Fruit fly (Drosophila melanogaster) whole organism, embryonic: ENCODE measurements around the gene mRpL17.

ENCODE experiments used
- CG10959 ChIP-seq: fragments of 200-800 bp; sonication (Bioruptor generic); IDR thresholded peaks from 2 replicates; pipeline ENCODE4 v1.3.6; 2022; ENCODE audit warnings: missing biosample characterization, missing genetic modification characterization
- CG11085 ChIP-seq: fragments of 200-800 bp; sonication (Bioruptor generic); IDR thresholded peaks from 2 replicates; pipeline ENCODE4 v1.3.6; 2022; ENCODE audit warnings: missing biosample characterization, missing genetic modification characterization
- CG12071 ChIP-seq: fragments of 200-800 bp; sonication (Bioruptor generic); optimal IDR thresholded peaks from 3 replicates; lab custom pipeline; 2018; ENCODE audit warnings: missing biosample characterization, mild to moderate bottlenecking, missing genetic modification characterization
- CG12219 ChIP-seq: fragments of 200-800 bp; sonication (Bioruptor generic); optimal IDR thresholded peaks from 3 replicates; lab custom pipeline; 2018; ENCODE audit warnings: missing biosample characterization, mild to moderate bottlenecking, missing genetic modification characterization
- CG12769 ChIP-seq: fragments of 200-800 bp; sonication (Bioruptor generic); optimal IDR thresholded peaks from 2 replicates; lab custom pipeline; 2019; ENCODE audit warnings: missing biosample characterization, mild to moderate bottlenecking, missing genetic modification characterization, moderate library complexity
- CG13424 ChIP-seq: fragments of 200-800 bp; sonication (Bioruptor generic); optimal IDR thresholded peaks from 2 replicates; lab custom pipeline; 2019; ENCODE audit warnings: missing biosample characterization, mild to moderate bottlenecking, missing genetic modification characterization, moderate library complexity
- CG15011 ChIP-seq: fragments of 200-800 bp; sonication (Bioruptor generic); optimal IDR thresholded peaks from 3 replicates; lab custom pipeline; 2018; ENCODE audit warnings: missing biosample characterization, mild to moderate bottlenecking, missing genetic modification characterization
- CG17186 ChIP-seq: fragments of 200-800 bp; sonication (Bioruptor generic); optimal IDR thresholded peaks from 3 replicates; lab custom pipeline; 2017; ENCODE audit warnings: missing biosample characterization, missing genetic modification reagents, missing genetic modification characterization
- CG2199 ChIP-seq: fragments of 200-800 bp; sonication (Bioruptor generic); IDR thresholded peaks from 3 replicates; pipeline ENCODE4 v1.3.6; 2022; ENCODE audit warnings: missing biosample characterization, missing genetic modification characterization
- CG30020 ChIP-seq: fragments of 200-800 bp; optimal IDR thresholded peaks from 2 replicates; lab custom pipeline; 2019; ENCODE audit warnings: missing biosample characterization, mild to moderate bottlenecking, missing genetic modification characterization, moderate library complexity
- CG31441 ChIP-seq: fragments of 200-800 bp; sonication (Bioruptor generic); IDR thresholded peaks from 2 replicates; pipeline ENCODE4 v1.3.6; 2022; ENCODE audit warnings: missing biosample characterization, missing genetic modification characterization
- CG3838 ChIP-seq: fragments of 200-800 bp; sonication (Bioruptor generic); optimal IDR thresholded peaks from 3 replicates; lab custom pipeline; 2016; ENCODE audit warnings: missing biosample characterization, missing genetic modification characterization
- CG4282 ChIP-seq: fragments of 200-800 bp; sonication (Bioruptor generic); optimal IDR thresholded peaks from 2 replicates; lab custom pipeline; 2016; ENCODE audit warnings: missing biosample characterization, missing genetic modification characterization
- CG7963 ChIP-seq: fragments of 200-800 bp; sonication (Bioruptor generic); IDR thresholded peaks from 3 replicates; pipeline ENCODE4 v1.3.6; 2022; ENCODE audit warnings: missing biosample characterization, missing genetic modification characterization; ENCODE audit not compliant: partially characterized antibody
- CG7987 ChIP-seq: fragments of 200-800 bp; sonication (Bioruptor generic); optimal IDR thresholded peaks from 2 replicates; lab custom pipeline; 2018; ENCODE audit warnings: missing biosample characterization, mild to moderate bottlenecking, missing genetic modification characterization, moderate library complexity
- CG8089 ChIP-seq: fragments of 200-800 bp; sonication (Bioruptor generic); optimal IDR thresholded peaks from 3 replicates; lab custom pipeline; 2016; ENCODE audit warnings: missing biosample characterization, missing genetic modification characterization
- CG9817 ChIP-seq: fragments of 200-800 bp; sonication (Bioruptor generic); optimal IDR thresholded peaks from 2 replicates; lab custom pipeline; 2018; ENCODE audit warnings: missing biosample characterization, mild to moderate bottlenecking, missing genetic modification characterization, moderate library complexity
- CHES-1-like ChIP-seq: fragments of 200-800 bp; sonication (Bioruptor generic); optimal IDR thresholded peaks from 2 replicates; lab custom pipeline; 2016; ENCODE audit warnings: missing biosample characterization, missing genetic modification characterization
- CoRest ChIP-seq: fragments of 200-800 bp; sonication (Bioruptor generic); optimal IDR thresholded peaks from 3 replicates; lab custom pipeline; 2018; ENCODE audit warnings: missing biosample characterization, mild to moderate bottlenecking, missing genetic modification characterization, moderate library complexity
- Dad ChIP-seq: fragments of 200-800 bp; sonication (Bioruptor generic); optimal IDR thresholded peaks from 3 replicates; lab custom pipeline; 2016; ENCODE audit warnings: missing biosample characterization, missing genetic modification characterization
- E2f2 ChIP-seq: fragments of 200-800 bp; sonication (Bioruptor generic); IDR thresholded peaks from 2 replicates; pipeline ENCODE4 v1.3.6; 2022; ENCODE audit warnings: missing biosample characterization, missing genetic modification characterization
- Elba2 ChIP-seq: fragments of 200-800 bp; sonication (Bioruptor generic); optimal IDR thresholded peaks from 3 replicates; lab custom pipeline; 2016; ENCODE audit warnings: missing biosample characterization, missing genetic modification characterization
- Fer2 ChIP-seq: fragments of 200-800 bp; sonication (Bioruptor generic); optimal IDR thresholded peaks from 2 replicates; lab custom pipeline; 2018; ENCODE audit warnings: missing biosample characterization, mild to moderate bottlenecking, missing genetic modification characterization, moderate library complexity
- HLH4C ChIP-seq: fragments of 200-800 bp; sonication (Bioruptor generic); IDR thresholded peaks from 3 replicates; pipeline ENCODE4 v1.3.6; 2022; ENCODE audit warnings: missing biosample characterization, missing genetic modification characterization; ENCODE audit not compliant: partially characterized antibody
- Mes4 ChIP-seq: fragments of 200-800 bp; sonication (Bioruptor generic); optimal IDR thresholded peaks from 2 replicates; lab custom pipeline; 2016; ENCODE audit warnings: missing biosample characterization, missing genetic modification characterization
- Mrtf ChIP-seq: fragments of 200-800 bp; sonication (Bioruptor generic); IDR thresholded peaks from 3 replicates; pipeline ENCODE4 v1.3.6; 2022; ENCODE audit warnings: missing biosample characterization, missing genetic modification characterization
- Ptx1 ChIP-seq: fragments of 200-800 bp; sonication (Bioruptor generic); IDR thresholded peaks from 2 replicates; pipeline ENCODE4 v1.3.6; 2022; ENCODE audit warnings: missing biosample characterization, missing genetic modification characterization
- Sry-δ ChIP-seq: fragments of 200-800 bp; sonication (Bioruptor generic); optimal IDR thresholded peaks from 2 replicates; lab custom pipeline; 2016; ENCODE audit warnings: missing biosample characterization, missing genetic modification characterization
- Taf1 ChIP-seq: fragments of 200-800 bp; sonication (Bioruptor generic); IDR thresholded peaks from 2 replicates; pipeline ENCODE4 v1.3.6; 2022; ENCODE audit warnings: missing biosample characterization, missing genetic modification characterization
- abd-A ChIP-seq: fragments of 200-800 bp; sonication (Bioruptor generic); optimal IDR thresholded peaks from 3 replicates; lab custom pipeline; 2019; ENCODE audit warnings: missing biosample characterization, mild to moderate bottlenecking, missing genetic modification characterization, moderate library complexity
- ara ChIP-seq: fragments of 200-800 bp; sonication (Bioruptor generic); IDR thresholded peaks from 2 replicates; pipeline ENCODE4 v1.3.6; 2022; ENCODE audit warnings: missing biosample characterization, missing genetic modification characterization
- cad ChIP-seq: fragments of >200 bp; optimal IDR thresholded peaks from 2 replicates; lab custom pipeline; 2017; ENCODE audit warnings: missing biosample characterization, missing genetic modification characterization
- cato ChIP-seq: fragments of 200-800 bp; sonication (Bioruptor generic); optimal IDR thresholded peaks from 2 replicates; lab custom pipeline; 2016; ENCODE audit warnings: missing biosample characterization, missing genetic modification characterization, borderline replicate concordance
- caup ChIP-seq: fragments of 200-800 bp; sonication (Bioruptor generic); optimal IDR thresholded peaks from 3 replicates; lab custom pipeline; 2017; ENCODE audit warnings: missing biosample characterization, mild to moderate bottlenecking, missing genetic modification characterization, moderate library complexity; ENCODE audit not compliant: severe bottlenecking
- chn ChIP-seq: fragments of 200-800 bp; sonication (Bioruptor generic); optimal IDR thresholded peaks from 2 replicates; lab custom pipeline; 2016; ENCODE audit warnings: missing biosample characterization, missing genetic modification characterization
- en ChIP-seq: fragments of 200-800 bp; sonication (Bioruptor generic); optimal IDR thresholded peaks from 2 replicates; lab custom pipeline; 2016; ENCODE audit warnings: missing biosample characterization, missing genetic modification characterization
- grau ChIP-seq: fragments of 200-800 bp; optimal IDR thresholded peaks from 3 replicates; lab custom pipeline; 2019; ENCODE audit warnings: missing biosample characterization, mild to moderate bottlenecking, missing genetic modification characterization, moderate library complexity
- ham ChIP-seq: fragments of 200-800 bp; sonication (Bioruptor generic); IDR thresholded peaks from 2 replicates; pipeline ENCODE4 v1.3.6; 2022; ENCODE audit warnings: missing biosample characterization, missing genetic modification characterization
- kah ChIP-seq: fragments of 200-800 bp; sonication (Bioruptor generic); optimal IDR thresholded peaks from 2 replicates; lab custom pipeline; 2018; ENCODE audit warnings: missing biosample characterization, mild to moderate bottlenecking, missing genetic modification characterization
- lilli ChIP-seq: fragments of 200-800 bp; sonication (Bioruptor generic); optimal IDR thresholded peaks from 3 replicates; lab custom pipeline; 2016; ENCODE audit warnings: missing biosample characterization, missing genetic modification characterization
- mirr ChIP-seq: fragments of 200-800 bp; sonication (Bioruptor generic); optimal IDR thresholded peaks from 3 replicates; lab custom pipeline; 2018; ENCODE audit warnings: missing biosample characterization, mild to moderate bottlenecking, missing genetic modification characterization
- nerfin-1 ChIP-seq: fragments of 200-800 bp; sonication (Bioruptor generic); optimal IDR thresholded peaks from 3 replicates; lab custom pipeline; 2019; ENCODE audit warnings: missing biosample characterization, mild to moderate bottlenecking, missing genetic modification characterization, moderate library complexity
- org-1 ChIP-seq: fragments of 200-800 bp; sonication (Bioruptor generic); optimal IDR thresholded peaks from 2 replicates; lab custom pipeline; 2017; ENCODE audit warnings: missing biosample characterization, missing genetic modification characterization
- pfk ChIP-seq: fragments of 200-800 bp; sonication (Bioruptor generic); optimal IDR thresholded peaks from 2 replicates; lab custom pipeline; 2018; ENCODE audit warnings: missing biosample characterization, mild to moderate bottlenecking, missing genetic modification characterization, moderate library complexity
- run ChIP-seq: fragments of 200-800 bp; sonication (Bioruptor generic); optimal IDR thresholded peaks from 3 replicates; lab custom pipeline; 2018; ENCODE audit warnings: missing biosample characterization, mild to moderate bottlenecking, missing genetic modification characterization
- sna ChIP-seq: fragments of 200-800 bp; sonication (Bioruptor generic); IDR thresholded peaks from 2 replicates; pipeline ENCODE4 v1.3.6; 2022; ENCODE audit warnings: missing biosample characterization, missing genetic modification characterization; ENCODE audit not compliant: partially characterized antibody
- stc ChIP-seq: fragments of 200-800 bp; sonication (Bioruptor generic); IDR thresholded peaks from 2 replicates; pipeline ENCODE4 v1.3.6; 2022; ENCODE audit warnings: missing biosample characterization, missing genetic modification characterization
- tna ChIP-seq: fragments of 200-800 bp; sonication (Bioruptor generic); IDR thresholded peaks from 2 replicates; pipeline ENCODE4 v1.3.6; 2022; ENCODE audit warnings: missing biosample characterization, missing genetic modification characterization; ENCODE audit not compliant: partially characterized antibody
- trh ChIP-seq: fragments of 200-800 bp; sonication (Bioruptor generic); optimal IDR thresholded peaks from 2 replicates; lab custom pipeline; 2016; ENCODE audit warnings: missing biosample characterization, missing genetic modification characterization
- wek ChIP-seq: fragments of 200-800 bp; sonication (Bioruptor generic); optimal IDR thresholded peaks from 3 replicates; lab custom pipeline; 2018; ENCODE audit warnings: missing biosample characterization, mild to moderate bottlenecking, missing genetic modification characterization, moderate library complexity

The mRpL17 gene

DNA sequence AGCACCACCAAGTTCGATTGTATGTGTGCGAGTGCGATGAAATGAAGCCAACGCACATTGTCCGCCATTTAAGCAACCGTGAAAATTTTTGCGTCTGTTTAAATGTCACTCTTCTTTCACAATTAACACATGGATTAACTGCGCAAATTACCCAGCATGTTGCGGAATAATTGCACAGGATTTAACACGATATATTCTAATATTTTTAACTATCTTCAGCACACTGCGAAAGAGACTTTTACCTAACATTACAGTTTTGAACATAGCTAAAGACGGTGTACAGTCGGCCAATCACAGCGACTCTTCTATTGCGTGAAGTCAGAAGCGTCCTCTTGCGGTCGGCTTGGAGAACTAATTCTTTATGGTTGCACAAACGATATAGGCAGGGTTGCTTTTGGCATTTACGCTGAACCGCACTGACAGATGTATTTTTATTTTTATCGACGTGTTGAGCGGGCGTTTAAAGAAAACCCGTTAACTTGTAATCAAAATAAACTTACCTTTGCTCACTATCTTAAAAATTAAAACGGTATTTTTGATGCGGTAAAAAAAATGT, 17.9 kb upstream of the mRpL17 start (continued):
- TF ChIP-seq CG13424 (tag; lab: Kevin White, UChicago) = peak; percentile 2
- TF ChIP-seq cad (GFP tag; lab: Kevin White, UChicago) = no peak
- TF ChIP-seq CG12769 (tag; lab: Kevin White, UChicago) = no peak
- TF ChIP-seq Dad (GFP tag; lab: Kevin White, UChicago) = peak; percentile 66
- peak; percentile 36 for TF ChIP-seq en (GFP tag; lab: Kevin White, UChicago)
- TF ChIP-seq ara (GFP tag; lab: Robert Waterston, UW) = no peak
- TF ChIP-seq CG4282 (GFP tag; lab: Kevin White, UChicago) = no peak
- TF ChIP-seq CG31441 (GFP tag; lab: Robert Waterston, UW) = no peak
- peak; percentile 48 for TF ChIP-seq pfk
- TF ChIP-seq Ptx1 = peak; percentile 22; the same call in 1 of the 2 replicates
- TF ChIP-seq sna (GFP tag; lab: Robert Waterston, UW) = peak; percentile 51; the same call in 1 of the 2 replicates
- no peak for TF ChIP-seq CG12071 (GFP tag; lab: Kevin White, UChicago)
- peak; percentile 1 for TF ChIP-seq CG8089
- TF ChIP-seq wek (GFP tag; lab: Kevin White, UChicago) = no peak
- peak; percentile 94 for TF ChIP-seq E2f2
- TF ChIP-seq trh (GFP tag; lab: Kevin White, UChicago) = no peak
- TF ChIP-seq CoRest = no peak
- TF ChIP-seq CG9817 (tag; lab: Kevin White, UChicago) = no peak
- peak; percentile 56; the same call in 2 of the 3 replicates for TF ChIP-seq Mrtf (GFP tag; lab: Robert Waterston, UW)
- TF ChIP-seq tna (GFP tag; lab: Robert Waterston, UW) = peak; percentile 71
- no peak for TF ChIP-seq org-1 (GFP tag; lab: Kevin White, UChicago)
- TF ChIP-seq lilli (GFP tag; lab: Kevin White, UChicago) = peak; percentile 58
- no peak for TF ChIP-seq Elba2 (GFP tag; lab: Kevin White, UChicago)
- peak; percentile 83 for TF ChIP-seq CG7987 (GFP tag; lab: Kevin White, UChicago)
- no peak for TF ChIP-seq abd-A (tag; lab: Kevin White, UChicago)
- no peak for TF ChIP-seq run (tag; lab: Kevin White, UChicago)
- peak; percentile 18 for TF ChIP-seq chn (GFP tag; lab: Kevin White, UChicago)
- TF ChIP-seq Fer2 (tag; lab: Kevin White, UChicago) = no peak
- TF ChIP-seq cato (GFP tag; lab: Kevin White, UChicago) = no peak
- peak; percentile 64; the same call in 2 of the 3 replicates for TF ChIP-seq HLH4C (GFP tag; lab: Robert Waterston, UW)
- no peak for TF ChIP-seq CG3838 (GFP tag; lab: Kevin White, UChicago)
- peak; percentile 15 for TF ChIP-seq nerfin-1
- peak; percentile 49 for TF ChIP-seq Mes4
- TF ChIP-seq CG15011 (GFP tag; lab: Kevin White, UChicago) = no peak
- TF ChIP-seq grau (tag; lab: Kevin White, UChicago) = no peak
- TF ChIP-seq CG7963 (GFP tag; lab: Robert Waterston, UW) = peak; percentile 80
- no peak for TF ChIP-seq caup (GFP tag; lab: Kevin White, UChicago)
- no peak for TF ChIP-seq stc (GFP tag; lab: Robert Waterston, UW)
- TF ChIP-seq CG30020 (tag; lab: Kevin White, UChicago) = peak; percentile 73
- peak; percentile 77 for TF ChIP-seq Sry-δ (GFP tag; lab: Kevin White, UChicago)
- no peak for TF ChIP-seq mirr (GFP tag; lab: Kevin White, UChicago)
- TF ChIP-seq ham = no peak
- TF ChIP-seq CG10959 (GFP tag; lab: Robert Waterston, UW) = no peak
- no peak for TF ChIP-seq CG12219 (GFP tag; lab: Kevin White, UChicago)
- TF ChIP-seq CG17186 (GFP tag; lab: Kevin White, UChicago) = peak; percentile 67
- TF ChIP-seq CHES-1-like (GFP tag; lab: Kevin White, UChicago) = peak; percentile 50
- TF ChIP-seq CG11085 (GFP tag; lab: Robert Waterston, UW) = peak; percentile 17; the same call in 1 of the 2 replicates
- TF ChIP-seq kah = no peak
- TF ChIP-seq CG2199 (GFP tag; lab: Robert Waterston, UW) = 0 out of 3 replicates have a peak, but pooled peaks have one; percentile 50
- no peak for TF ChIP-seq Taf1 (GFP tag; lab: Robert Waterston, UW)
